Worm (Caenorhabditis elegans): ENCODE results near the gene C42C1.12.

ce11 chrIV:12238851-12239250, 43.2 kb downstream of the C42C1.12 start, which contains the start of gene sre-19:
- TF ChIP-seq him-1 (tag; optimal IDR thresholded peaks at IDR 0.05) (no peak), unc-62 (GFP tag; optimal IDR thresholded peaks at IDR 0.05) (no peak), B0261.1 (tag; optimal IDR thresholded peaks at IDR 0.05) (no peak)

Data from whole organism, young adult.